Worm (Caenorhabditis elegans) whole organism, late embryonic: Measurements from ENCODE around the gene Y55F3AM.21.
"Not testable (repeated sequence)": the region's sequence is repeated elsewhere in the genome, so short reads cannot be mapped to it uniquely, and the experiment has no call there.

Source experiments
- ceh-18 ChIP-seq: sonication (generic microtip); optimal IDR thresholded peaks from 2 replicates; lab custom pipeline; 2016; ENCODE audit warnings: missing genetic modification characterization, missing compliant biosample characterization
- ceh-30 ChIP-seq: fragments of 150-350 bp; optimal IDR thresholded peaks from 2 replicates; lab custom pipeline; 2014; ENCODE audit warnings: missing biosample characterization, missing genetic modification characterization
- ceh-48 ChIP-seq: sonication (generic microtip); optimal IDR thresholded peaks from 2 replicates; lab custom pipeline; 2016; ENCODE audit warnings: missing genetic modification characterization, inconsistent platforms, missing compliant biosample characterization
- ceh-6 ChIP-seq: fragments of 200-800 bp; sonication (Bioruptor generic); optimal IDR thresholded peaks from 2 replicates; lab custom pipeline; 2018; ENCODE audit warnings: mild to moderate bottlenecking, missing genetic modification characterization, missing compliant biosample characterization
- fkh-10 ChIP-seq: fragments of 150-350 bp; optimal IDR thresholded peaks from 2 replicates; lab custom pipeline; 2014; ENCODE audit warnings: missing biosample characterization, missing genetic modification reagents, missing genetic modification characterization
- hlh-30 ChIP-seq: sonication (generic microtip); optimal IDR thresholded peaks from 2 replicates; lab custom pipeline; 2017; ENCODE audit warnings: antibody characterized with exemption, missing genetic modification characterization, missing compliant biosample characterization; ENCODE audit not compliant: insufficient read depth
- nhr-11 ChIP-seq: fragments of 150-350 bp; optimal IDR thresholded peaks from 2 replicates; lab custom pipeline; 2014; ENCODE audit warnings: missing biosample characterization, missing genetic modification characterization
- pat-9 ChIP-seq: fragments of 200-800 bp; sonication (Bioruptor generic); optimal IDR thresholded peaks from 2 replicates; lab custom pipeline; 2018; ENCODE audit warnings: mild to moderate bottlenecking, missing genetic modification characterization, moderate library complexity, missing compliant biosample characterization
- pha-4 ChIP-seq: fragments of 150-350 bp; optimal IDR thresholded peaks from 2 replicates; lab custom pipeline; 2018; ENCODE audit warnings: missing biosample characterization, missing genetic modification reagents, missing genetic modification characterization
- sdc-2 ChIP-seq: sonication (generic microtip); optimal IDR thresholded peaks from 2 replicates; lab custom pipeline; 2016; ENCODE audit warnings: missing genotype, missing genetic modification characterization, missing compliant biosample characterization
- tbx-7 ChIP-seq: sonication (generic microtip); optimal IDR thresholded peaks from 2 replicates; lab custom pipeline; 2016; ENCODE audit warnings: missing genotype, missing genetic modification characterization, missing compliant biosample characterization

- TF ChIP-seq tbx-7 (tag; lab: Kevin White, UChicago); ceh-48 (tag; lab: Kevin White, UChicago); pat-9 (tag; lab: Kevin White, UChicago); fkh-10 (GFP tag; lab: Kevin White, UChicago); pha-4 (tag; lab: Kevin White, UChicago); nhr-11 (tag; lab: Kevin White, UChicago); ceh-18 (tag; lab: Kevin White, UChicago); hlh-30 (tag; lab: Kevin White, UChicago); ceh-6; ceh-30 (tag; lab: Kevin White, UChicago); sdc-2 (tag; lab: Kevin White, UChicago): not testable (repeated sequence)
Measured at ce11 chrIV:1051636-1052133, at the start of gene Y55F3AM.21.
